Worm (Caenorhabditis elegans) whole organism, L4 larva: Measurements from ENCODE around the gene asp-7.

Experiments used
- aha-1 ChIP-seq: fragments of 150-350 bp; peaks from one replicate; lab custom pipeline; 2014; ENCODE audit warnings: missing biosample characterization, missing genetic modification characterization
- ceh-20 ChIP-seq: fragments of 200-800 bp; sonication (Bioruptor generic); IDR thresholded peaks from 2 replicates; pipeline ENCODE4 v1.3.6; 2022; ENCODE audit warnings: missing genetic modification reagents, missing genetic modification characterization, missing compliant biosample characterization
- ceh-28 ChIP-seq: fragments of 150-350 bp; optimal IDR thresholded peaks from 2 replicates; lab custom pipeline; 2014; ENCODE audit warnings: missing biosample characterization, missing genetic modification reagents, missing genetic modification characterization
- nhr-10 ChIP-seq: fragments of 150-350 bp; optimal IDR thresholded peaks from 2 replicates; lab custom pipeline; 2014; ENCODE audit warnings: missing biosample characterization, missing genetic modification characterization
- nhr-28 ChIP-seq: fragments of 150-350 bp; optimal IDR thresholded peaks from 2 replicates; lab custom pipeline; 2014; ENCODE audit warnings: missing biosample characterization, missing genetic modification characterization
- nhr-77 ChIP-seq: fragments of 150-350 bp; optimal IDR thresholded peaks from 2 replicates; lab custom pipeline; 2014; ENCODE audit warnings: missing biosample characterization, missing genetic modification characterization
- unc-130 ChIP-seq: sonication (generic microtip); optimal IDR thresholded peaks from 2 replicates; lab custom pipeline; 2016; ENCODE audit warnings: missing genetic modification reagents, missing genetic modification characterization, missing compliant biosample characterization
- zfp-3 ChIP-seq: fragments of 200-800 bp; sonication (Bioruptor generic); conservative IDR thresholded peaks from 2 replicates; pipeline ENCODE4 v1.3.6; 2022; ENCODE audit warnings: missing genetic modification reagents, missing genetic modification characterization, missing compliant biosample characterization

ce11 chrV:2996105-2996504 lies 32.0 kb upstream of the asp-7 start, which contains the start of gene srw-120:
- no peak for TF ChIP-seq ceh-28 (tag; lab: Kevin White, UChicago)
- TF ChIP-seq nhr-28 (tag; lab: Kevin White, UChicago): no peak
- no peak for TF ChIP-seq aha-1 (tag; lab: Kevin White, UChicago)
- TF ChIP-seq unc-130 (GFP tag; lab: Kevin White, UChicago): no peak
- TF ChIP-seq nhr-10 (tag; lab: Kevin White, UChicago): no peak
- TF ChIP-seq zfp-3 (GFP tag; lab: Robert Waterston, UW): no peak
- no peak for TF ChIP-seq ceh-20
- no peak for TF ChIP-seq nhr-77 (tag; lab: Kevin White, UChicago)
